Worm (Caenorhabditis elegans) whole organism, L4/young adult: ENCODE measurements around the gene Y22D7AL.7.

Experiments
- dao-5 ChIP-seq: sonication (generic microtip); optimal IDR thresholded peaks from 2 replicates; lab custom pipeline; 2016; ENCODE audit warnings: missing genotype, missing genetic modification characterization, moderate library complexity, missing compliant biosample characterization
- him-1 ChIP-seq: sonication (generic microtip); optimal IDR thresholded peaks from 2 replicates; lab custom pipeline; 2016; ENCODE audit warnings: missing genotype, missing genetic modification reagents, missing genetic modification characterization, missing compliant biosample characterization

- TF ChIP-seq him-1 (no peak), dao-5 (tag; lab: Kevin White, UChicago) (no peak)
Measured at ce11 chrIII:1575651-1576050, 900 bp upstream of the Y22D7AL.7 start.
